Worm (Caenorhabditis elegans) whole organism, early embryonic: ENCODE results near the gene clec-160.

Experiments
- aly-1 ChIP-seq: sonication (generic microtip); optimal IDR thresholded peaks from 2 replicates; lab custom pipeline; 2016; ENCODE audit warnings: missing genetic modification characterization, missing compliant biosample characterization
- ama-1 ChIP-seq: fragments of 150-350 bp; optimal IDR thresholded peaks from 2 replicates; lab custom pipeline; 2014
- ceh-13 ChIP-seq: fragments of 200-800 bp; sonication (Bioruptor generic); optimal IDR thresholded peaks from 2 replicates; lab custom pipeline; 2018; ENCODE audit warnings: mild to moderate bottlenecking, missing genetic modification characterization, missing compliant biosample characterization
- ceh-36 ChIP-seq: sonication (generic microtip); optimal IDR thresholded peaks from 2 replicates; lab custom pipeline; 2016; ENCODE audit warnings: missing genetic modification characterization, inconsistent platforms, missing compliant biosample characterization
- ets-7 ChIP-seq: sonication (generic microtip); optimal IDR thresholded peaks from 2 replicates; lab custom pipeline; 2016; ENCODE audit warnings: missing genotype, missing genetic modification characterization, missing compliant biosample characterization
- flt-1 ChIP-seq: fragments of 200-800 bp; sonication (Bioruptor generic); IDR thresholded peaks from 2 replicates; pipeline ENCODE4 v1.3.6; 2022; ENCODE audit warnings: missing genetic modification characterization, missing compliant biosample characterization
- hnd-1 ChIP-seq: sonication (generic microtip); optimal IDR thresholded peaks from 2 replicates; lab custom pipeline; 2016; ENCODE audit warnings: missing genetic modification characterization, missing compliant biosample characterization
- sea-1 ChIP-seq: fragments of 200-800 bp; sonication (Bioruptor generic); conservative IDR thresholded peaks from 2 replicates; pipeline ENCODE4 v1.3.6; 2022; ENCODE audit warnings: missing genetic modification characterization, missing compliant biosample characterization
- tbx-37 ChIP-seq: fragments of 200-800 bp; sonication (Bioruptor generic); conservative IDR thresholded peaks from 2 replicates; pipeline ENCODE4 v1.3.6; 2022; ENCODE audit warnings: missing genetic modification reagents, missing genetic modification characterization, missing compliant biosample characterization
- tra-4 ChIP-seq: sonication (generic microtip); optimal IDR thresholded peaks from 2 replicates; lab custom pipeline; 2017; ENCODE audit warnings: missing genetic modification characterization, missing compliant biosample characterization

- TF ChIP-seq aly-1 (tag; lab: Kevin White, UChicago) (no peak), hnd-1 (no peak), ceh-36 (tag; lab: Kevin White, UChicago) (no peak), tra-4 (tag; lab: Kevin White, UChicago) (no peak), sea-1 (GFP tag; lab: Robert Waterston, UW) (no peak), ama-1 (lab: Kevin White, UChicago) (no peak), ceh-13 (GFP tag; lab: Kevin White, UChicago) (no peak), flt-1 (no peak), tbx-37 (GFP tag; lab: Robert Waterston, UW) (no peak), ets-7 (tag; lab: Kevin White, UChicago) (no peak)
Observed at ce11 chrIII:8299734-8300133, 24.0 kb upstream of the clec-160 start.
